Worm (Caenorhabditis elegans) whole organism, young adult: ENCODE results near the gene rab-18.
"Not testable (repeated sequence)": the region's sequence is repeated elsewhere in the genome, so short reads cannot be mapped to it uniquely, and the experiment has no call there.

Source experiments
- C17E4.6 ChIP-seq: fragments of 200-800 bp; sonication (Bioruptor generic); IDR thresholded peaks from 2 replicates; pipeline ENCODE4 v1.3.6; 2022; ENCODE audit warnings: missing genetic modification reagents, missing genetic modification characterization, missing compliant biosample characterization
- F37B4.10 ChIP-seq: fragments of 200-800 bp; sonication (Bioruptor generic); IDR thresholded peaks from 2 replicates; pipeline ENCODE4 v1.3.6; 2022; ENCODE audit warnings: missing genetic modification characterization, missing compliant biosample characterization
- F39B2.1 ChIP-seq: fragments of 200-800 bp; sonication (Bioruptor generic); IDR thresholded peaks from 2 replicates; pipeline ENCODE4 v1.3.6; 2022; ENCODE audit warnings: missing genetic modification reagents, missing genetic modification characterization, missing compliant biosample characterization
- F57C9.4 ChIP-seq: sonication (generic microtip); optimal IDR thresholded peaks from 2 replicates; lab custom pipeline; 2017; ENCODE audit warnings: mild to moderate bottlenecking, missing genetic modification characterization, missing compliant biosample characterization
- K12H6.12 ChIP-seq: fragments of 200-800 bp; sonication (Bioruptor generic); optimal IDR thresholded peaks from 2 replicates; lab custom pipeline; 2018; ENCODE audit warnings: mild to moderate bottlenecking, missing genetic modification characterization, missing compliant biosample characterization
- T07F8.4 ChIP-seq: sonication (generic microtip); optimal IDR thresholded peaks from 2 replicates; lab custom pipeline; 2016; ENCODE audit warnings: mild to moderate bottlenecking, missing genetic modification characterization, moderate library complexity, missing compliant biosample characterization
- T26A5.8 ChIP-seq: sonication (generic microtip); optimal IDR thresholded peaks from 2 replicates; lab custom pipeline; 2016; ENCODE audit warnings: missing genetic modification characterization, missing compliant biosample characterization
- Y67H2A.10 ChIP-seq: fragments of 200-800 bp; sonication (Bioruptor generic); conservative IDR thresholded peaks from 2 replicates; pipeline ENCODE4 v1.3.6; 2022; ENCODE audit warnings: missing genetic modification reagents, missing genetic modification characterization, missing compliant biosample characterization
- akir-1 ChIP-seq: fragments of 200-800 bp; sonication (Bioruptor generic); optimal IDR thresholded peaks from 2 replicates; lab custom pipeline; 2018; ENCODE audit warnings: mild to moderate bottlenecking, missing genetic modification characterization, moderate library complexity, missing compliant biosample characterization
- atf-7 ChIP-seq: sonication (generic microtip); optimal IDR thresholded peaks from 2 replicates; lab custom pipeline; 2017; ENCODE audit warnings: mild to moderate bottlenecking, missing genetic modification characterization, missing compliant biosample characterization
- attf-6 ChIP-seq: fragments of 200-800 bp; sonication (Bioruptor generic); IDR thresholded peaks from 2 replicates; pipeline ENCODE4 v1.3.6; 2022; ENCODE audit warnings: missing genetic modification reagents, missing genetic modification characterization, missing compliant biosample characterization
- bed-2 ChIP-seq: fragments of 200-800 bp; sonication (Bioruptor generic); IDR thresholded peaks from 2 replicates; pipeline ENCODE4 v1.3.6; 2022; ENCODE audit warnings: missing genetic modification reagents, missing genetic modification characterization, missing compliant biosample characterization
- cebp-1 ChIP-seq, 2 experiments: fragments of 200-800 bp in 1 of 2; sonication (Bioruptor generic) in 1 of 2; sonication (generic microtip) in 1 of 2; IDR thresholded peaks in 1 of 2; optimal IDR thresholded peaks in 1 of 2; 2 replicates each; pipeline versions ENCODE4 v1.3.6 to Lab custom; 2017 to 2022; ENCODE audit warnings: missing compliant biosample characterization in 2 of 2, missing genetic modification characterization in 2 of 2, mild to moderate bottlenecking in 1 of 2, missing genetic modification reagents in 1 of 2, moderate library complexity in 1 of 2
- cebp-2 ChIP-seq: fragments of 200-800 bp; sonication (Bioruptor generic); IDR thresholded peaks from 2 replicates; pipeline ENCODE4 v1.3.6; 2022; ENCODE audit warnings: missing genetic modification characterization, missing compliant biosample characterization
- ceh-100 ChIP-seq: fragments of 200-800 bp; sonication (Bioruptor generic); IDR thresholded peaks from 2 replicates; pipeline ENCODE4 v1.3.6; 2022; ENCODE audit warnings: missing genetic modification reagents, missing genetic modification characterization, missing compliant biosample characterization
- die-1 ChIP-seq: sonication (generic microtip); optimal IDR thresholded peaks from 2 replicates; lab custom pipeline; 2016; ENCODE audit warnings: missing genotype, mild to moderate bottlenecking, missing genetic modification characterization, missing compliant biosample characterization
- dox-1 ChIP-seq: fragments of 200-800 bp; sonication (Bioruptor generic); IDR thresholded peaks from 2 replicates; pipeline ENCODE4 v1.3.6; 2022; ENCODE audit warnings: missing genetic modification reagents, missing genetic modification characterization, missing compliant biosample characterization
- egrh-3 ChIP-seq: fragments of 200-800 bp; sonication (Bioruptor generic); IDR thresholded peaks from 2 replicates; pipeline ENCODE4 v1.3.6; 2022; ENCODE audit warnings: missing genetic modification reagents, missing genetic modification characterization, missing compliant biosample characterization
- fkh-3 ChIP-seq: sonication (generic microtip); optimal IDR thresholded peaks from 2 replicates; lab custom pipeline; 2016; ENCODE audit warnings: mild to moderate bottlenecking, missing genetic modification characterization, missing compliant biosample characterization
- hsf-1 ChIP-seq: fragments of 200-800 bp; sonication (Bioruptor generic); IDR thresholded peaks from 2 replicates; pipeline ENCODE4 v1.3.6; 2022; ENCODE audit warnings: missing genetic modification reagents, missing genetic modification characterization, missing compliant biosample characterization
- lin-26 ChIP-seq: fragments of 200-800 bp; sonication (Bioruptor generic); IDR thresholded peaks from 2 replicates; pipeline ENCODE4 v1.3.6; 2022; ENCODE audit warnings: missing genetic modification reagents, missing genetic modification characterization, missing compliant biosample characterization
- lin-40 ChIP-seq: sonication (generic microtip); optimal IDR thresholded peaks from 2 replicates; lab custom pipeline; 2016; ENCODE audit warnings: missing genetic modification characterization, mild to moderate bottlenecking, missing compliant biosample characterization, missing genotype, missing genetic modification reagents
- madf-6 ChIP-seq: fragments of 200-800 bp; sonication (Bioruptor generic); IDR thresholded peaks from 2 replicates; pipeline ENCODE4 v1.3.6; 2022; ENCODE audit warnings: missing genetic modification reagents, missing genetic modification characterization, missing compliant biosample characterization
- mel-28 ChIP-seq: sonication (generic microtip); optimal IDR thresholded peaks from 2 replicates; lab custom pipeline; 2016; ENCODE audit warnings: borderline replicate concordance, mild to moderate bottlenecking, missing genetic modification characterization, missing compliant biosample characterization
- nfyb-1 ChIP-seq: fragments of 200-800 bp; sonication (Bioruptor generic); IDR thresholded peaks from 2 replicates; pipeline ENCODE4 v1.3.6; 2022; ENCODE audit warnings: missing genetic modification reagents, missing genetic modification characterization, missing compliant biosample characterization
- pha-4 ChIP-seq: fragments of 150-350 bp; sonication (generic microtip); optimal IDR thresholded peaks from 2 replicates; lab custom pipeline; 2014; ENCODE audit warnings: missing biosample characterization, missing genetic modification reagents, missing genetic modification characterization
- repo-1 ChIP-seq: sonication (generic microtip); optimal IDR thresholded peaks from 2 replicates; lab custom pipeline; 2017; ENCODE audit warnings: mild to moderate bottlenecking, missing genetic modification characterization, missing compliant biosample characterization
- somi-1 ChIP-seq: fragments of 200-800 bp; sonication (Bioruptor generic); optimal IDR thresholded peaks from 2 replicates; lab custom pipeline; 2018; ENCODE audit warnings: mild to moderate bottlenecking, missing genetic modification characterization, missing compliant biosample characterization
- unc-62 ChIP-seq: fragments of 150-350 bp; optimal IDR thresholded peaks from 2 replicates; lab custom pipeline; 2014; ENCODE audit warnings: missing biosample characterization, missing genetic modification reagents, missing genetic modification characterization
- xnd-1 ChIP-seq: sonication (generic microtip); optimal IDR thresholded peaks from 2 replicates; lab custom pipeline; 2016; ENCODE audit warnings: missing genotype, missing genetic modification reagents, missing genetic modification characterization, missing compliant biosample characterization
- zfh-2 ChIP-seq: fragments of 200-800 bp; sonication (Bioruptor generic); conservative IDR thresholded peaks from 2 replicates; pipeline ENCODE4 v1.3.6; 2022; ENCODE audit warnings: missing genetic modification reagents, missing genetic modification characterization, missing compliant biosample characterization
- ztf-18 ChIP-seq: sonication (generic microtip); optimal IDR thresholded peaks from 2 replicates; lab custom pipeline; 2016; ENCODE audit warnings: missing genotype, mild to moderate bottlenecking, missing genetic modification characterization, missing compliant biosample characterization
- ztf-25 ChIP-seq: fragments of 200-800 bp; sonication (Bioruptor generic); IDR thresholded peaks from 2 replicates; pipeline ENCODE4 v1.3.6; 2022; ENCODE audit warnings: missing genetic modification reagents, missing genetic modification characterization, missing compliant biosample characterization
- ztf-26 ChIP-seq: sonication (generic microtip); optimal IDR thresholded peaks from 2 replicates; lab custom pipeline; 2017; ENCODE audit warnings: missing genetic modification characterization, missing compliant biosample characterization

The rab-18 gene

ce11 chrIII:1094391-1094790, 13.8 kb upstream of the rab-18 start:
- TF ChIP-seq unc-62 = no peak
- no peak for TF ChIP-seq atf-7
- TF ChIP-seq Y67H2A.10 (GFP tag; lab: Robert Waterston, UW) = no peak
- no peak for TF ChIP-seq pha-4
- TF ChIP-seq nfyb-1 (GFP tag; lab: Robert Waterston, UW) = no peak
- TF ChIP-seq lin-40 (tag; lab: Kevin White, UChicago) = no peak
- no peak for TF ChIP-seq ztf-18
- no peak for TF ChIP-seq die-1 (tag; lab: Kevin White, UChicago)
- no peak for TF ChIP-seq bed-2
- no peak for TF ChIP-seq cebp-1 (GFP tag; IDR thresholded peaks at IDR 0.05; lab: Robert Waterston, UW)
- no peak for TF ChIP-seq cebp-1 (tag; optimal IDR thresholded peaks at IDR 0.05; lab: Kevin White, UChicago)
- no peak for TF ChIP-seq F57C9.4 (tag; lab: Kevin White, UChicago)
- no peak for TF ChIP-seq mel-28 (tag; lab: Kevin White, UChicago)
- no peak for TF ChIP-seq ceh-100 (GFP tag; lab: Robert Waterston, UW)
- no peak for TF ChIP-seq fkh-3

DNA sequence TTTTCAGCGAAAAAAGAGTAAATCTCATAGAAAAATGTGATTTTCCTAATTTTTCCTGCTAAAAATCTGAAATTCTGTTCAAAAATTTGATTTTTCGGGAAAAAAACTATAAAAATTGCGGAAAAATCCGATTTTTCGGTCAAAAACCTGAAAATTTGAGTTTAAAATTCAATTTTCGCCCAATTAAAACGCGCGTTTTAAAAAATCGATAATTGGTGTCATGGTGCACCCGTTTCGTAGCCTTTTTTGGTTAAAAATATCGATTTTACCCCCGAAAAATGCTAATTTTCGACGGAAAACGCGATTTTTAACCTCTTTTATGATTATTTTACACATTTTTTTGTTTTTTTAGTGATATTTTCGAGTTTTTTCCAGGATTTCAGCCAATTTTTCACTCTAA, 4.4 kb upstream of the rab-18 start:
- TF ChIP-seq T26A5.8 (no peak), repo-1 (tag; lab: Kevin White, UChicago) (no peak), T07F8.4 (tag; lab: Kevin White, UChicago) (no peak), somi-1 (GFP tag; lab: Kevin White, UChicago) (no peak), F37B4.10 (GFP tag; lab: Robert Waterston, UW) (no peak), C17E4.6 (GFP tag; lab: Robert Waterston, UW) (no peak), akir-1 (GFP tag; lab: Kevin White, UChicago) (no peak), xnd-1 (tag; lab: Kevin White, UChicago) (no peak), ztf-26 (no peak)
- TF ChIP-seq, all 124 proteins: peak for 0

DNA sequence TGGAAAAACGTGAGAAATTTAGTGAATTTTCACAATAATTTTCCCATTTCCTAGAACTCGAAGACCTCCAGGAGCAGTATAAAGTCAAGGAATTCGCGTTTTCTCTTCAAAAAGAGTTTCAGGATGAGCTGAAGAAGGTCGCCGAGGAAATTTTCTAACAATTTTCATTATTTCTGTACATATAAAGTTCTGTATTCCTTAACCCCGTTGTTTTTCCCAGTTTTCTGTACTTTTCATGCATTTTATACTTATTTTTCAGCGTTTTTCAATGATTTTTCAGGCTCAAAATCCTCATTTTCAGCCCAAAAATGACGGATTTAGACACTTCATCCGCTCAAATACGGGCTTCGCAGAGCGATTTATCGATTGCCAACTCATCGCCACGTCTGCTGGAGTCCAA, 526 bp upstream of the rab-18 start, which contains the start of gene par-2:
Gene par-2 (plus strand): TSS at position 301 of the 400 bp plus-strand sequence.
- no peak for TF ChIP-seq cebp-2 (GFP tag; lab: Robert Waterston, UW)
- no peak for TF ChIP-seq hsf-1 (GFP tag; lab: Robert Waterston, UW)
- no peak for TF ChIP-seq F39B2.1 (GFP tag; lab: Robert Waterston, UW)

ce11 chrIII:1076383-1076782, 4.2 kb downstream of the rab-18 start, which contains the start of gene uaf-1:
Gene uaf-1 (minus strand): TSS chrIII:1076555.
- TF ChIP-seq nfyb-1 (GFP tag; lab: Robert Waterston, UW) (peak; percentile 59; the same call in 1 of the 2 replicates), attf-6 (0 out of 2 replicates have a peak, but pooled peaks have one; percentile 28), dox-1 (GFP tag; lab: Robert Waterston, UW) (peak; percentile 65), lin-26 (GFP tag; lab: Robert Waterston, UW) (peak; percentile 29; the same call in 1 of the 2 replicates), cebp-1 (GFP tag; IDR thresholded peaks at IDR 0.05; lab: Robert Waterston, UW) (0 out of 2 replicates have a peak, but pooled peaks have one; percentile 18), ztf-25 (GFP tag; lab: Robert Waterston, UW) (0 out of 2 replicates have a peak, but pooled peaks have one; percentile 65), madf-6 (peak; percentile 44; the same call in 1 of the 2 replicates)
- not testable (repeated sequence) for TF ChIP-seq cebp-1 (tag; optimal IDR thresholded peaks at IDR 0.05; lab: Kevin White, UChicago)

- 0 out of 2 replicates have a peak, but pooled peaks have one; percentile 15 for TF ChIP-seq egrh-3 (GFP tag; lab: Robert Waterston, UW)
- peak; percentile 59 for TF ChIP-seq zfh-2
- TF ChIP-seq K12H6.12 (tag; lab: Kevin White, UChicago) = no peak
- 0 out of 2 replicates have a peak, but pooled peaks have one; percentile 23 for TF ChIP-seq cebp-2 (GFP tag; lab: Robert Waterston, UW)
- TF ChIP-seq ceh-100 (GFP tag; lab: Robert Waterston, UW) = no peak
- TF ChIP-seq, all 124 proteins: peak for 3
These were observed 6.4 kb downstream of the rab-18 start for ce11 chrIII:1074152-1074551.
